Fruit fly (Drosophila melanogaster): ENCODE measurements around the gene CG3156.

- TF ChIP-seq CG5204 (GFP tag; optimal IDR thresholded peaks at IDR 0.05) (peak; percentile 96), CG7101 (tag; optimal IDR thresholded peaks at IDR 0.05) (peak; percentile 98), CG7045 (GFP tag; optimal IDR thresholded peaks at IDR 0.05) (peak; percentile 96), CG1620 (GFP tag; optimal IDR thresholded peaks at IDR 0.05) (peak; percentile 98), Crg-1 (GFP tag; optimal IDR thresholded peaks at IDR 0.05) (peak; percentile 97), kay (GFP tag; ENCODE audit: borderline replicate concordance) (peak; percentile 56), CG33017 (tag; optimal IDR thresholded peaks at IDR 0.05) (peak; percentile 95), CG11617 (GFP tag; optimal IDR thresholded peaks at IDR 0.05) (peak; percentile 98), Clk (GFP tag; optimal IDR thresholded peaks at IDR 0.05) (peak; percentile 83), pad (GFP tag; optimal IDR thresholded peaks at IDR 0.05) (peak; percentile 92), cic (GFP tag; optimal IDR thresholded peaks at IDR 0.05) (peak; percentile 78)
Observed at dm6 chrX:523179-523851, 35.6 kb downstream of the CG3156 start, which contains the start of gene elav.

Measured in whole organism, adult.